Worm (Caenorhabditis elegans): ENCODE measurements around the gene Y41G9A.5.

- no peak for TF ChIP-seq nhr-11 (tag; optimal IDR thresholded peaks at IDR 0.05)
- no peak for TF ChIP-seq sox-2 (GFP tag; IDR thresholded peaks at IDR 0.05)
- TF ChIP-seq nhr-232 (tag; optimal IDR thresholded peaks at IDR 0.05): no peak
- TF ChIP-seq elt-2 (tag; optimal IDR thresholded peaks at IDR 0.05): no peak
- no peak for TF ChIP-seq ztf-16 (tag; optimal IDR thresholded peaks at IDR 0.05)
- no peak for TF ChIP-seq fkh-10 (GFP tag; optimal IDR thresholded peaks at IDR 0.05)
- TF ChIP-seq dve-1 (tag; optimal IDR thresholded peaks at IDR 0.05): no peak
- no peak for TF ChIP-seq ceh-31 (tag; optimal IDR thresholded peaks at IDR 0.05)
- no peak for TF ChIP-seq odd-2 (tag; optimal IDR thresholded peaks at IDR 0.05)
- no peak for TF ChIP-seq ceh-6 (GFP tag; optimal IDR thresholded peaks at IDR 0.05)
- no peak for TF ChIP-seq ceh-24 (tag; optimal IDR thresholded peaks at IDR 0.05)
- no peak for TF ChIP-seq C38D4.7 (GFP tag; optimal IDR thresholded peaks at IDR 0.05)
- no peak for TF ChIP-seq hlh-8 (tag; optimal IDR thresholded peaks at IDR 0.05)
- TF ChIP-seq tbx-2 (tag; optimal IDR thresholded peaks at IDR 0.05): no peak
Measured at ce11 chrX:2957446-2957985, 11.0 kb downstream of the Y41G9A.5 start, which contains the start of gene gbb-1.
